Worm (Caenorhabditis elegans) whole organism, early embryonic: ENCODE measurements around the gene C50E3.5.

Experiments
- B0310.2 ChIP-seq: sonication (generic microtip); optimal IDR thresholded peaks from 2 replicates; lab custom pipeline; 2016; ENCODE audit warnings: mild to moderate bottlenecking, missing genetic modification characterization, missing compliant biosample characterization
- F13C5.2 ChIP-seq: sonication (generic microtip); optimal IDR thresholded peaks from 2 replicates; lab custom pipeline; 2017; ENCODE audit warnings: mild to moderate bottlenecking, missing genetic modification characterization, inconsistent platforms, missing compliant biosample characterization
- aly-1 ChIP-seq: sonication (generic microtip); optimal IDR thresholded peaks from 2 replicates; lab custom pipeline; 2016; ENCODE audit warnings: missing genetic modification characterization, missing compliant biosample characterization
- ama-1 ChIP-seq: fragments of 150-350 bp; optimal IDR thresholded peaks from 2 replicates; lab custom pipeline; 2014
- ceh-13 ChIP-seq: fragments of 200-800 bp; sonication (Bioruptor generic); optimal IDR thresholded peaks from 2 replicates; lab custom pipeline; 2018; ENCODE audit warnings: mild to moderate bottlenecking, missing genetic modification characterization, missing compliant biosample characterization
- ceh-36 ChIP-seq: sonication (generic microtip); optimal IDR thresholded peaks from 2 replicates; lab custom pipeline; 2016; ENCODE audit warnings: missing genetic modification characterization, inconsistent platforms, missing compliant biosample characterization
- ets-7 ChIP-seq: sonication (generic microtip); optimal IDR thresholded peaks from 2 replicates; lab custom pipeline; 2016; ENCODE audit warnings: missing genotype, missing genetic modification characterization, missing compliant biosample characterization
- flt-1 ChIP-seq: fragments of 200-800 bp; sonication (Bioruptor generic); IDR thresholded peaks from 2 replicates; pipeline ENCODE4 v1.3.6; 2022; ENCODE audit warnings: missing genetic modification characterization, missing compliant biosample characterization
- hmbx-1 ChIP-seq: sonication (generic microtip); optimal IDR thresholded peaks from 2 replicates; lab custom pipeline; 2016; ENCODE audit warnings: mild to moderate bottlenecking, missing genetic modification characterization, missing compliant biosample characterization
- hmg-4 ChIP-seq: fragments of 200-800 bp; sonication (Bioruptor generic); optimal IDR thresholded peaks from 2 replicates; lab custom pipeline; 2018; ENCODE audit warnings: mild to moderate bottlenecking, missing genetic modification characterization, missing compliant biosample characterization
- hnd-1 ChIP-seq: sonication (generic microtip); optimal IDR thresholded peaks from 2 replicates; lab custom pipeline; 2016; ENCODE audit warnings: missing genetic modification characterization, missing compliant biosample characterization
- pes-1 ChIP-seq: fragments of 200-800 bp; sonication (Bioruptor generic); IDR thresholded peaks from 2 replicates; pipeline ENCODE4 v1.3.6; 2022; ENCODE audit warnings: missing genetic modification reagents, missing genetic modification characterization, missing compliant biosample characterization
- scrt-1 ChIP-seq: fragments of 200-800 bp; sonication (Bioruptor generic); IDR thresholded peaks from 2 replicates; pipeline ENCODE4 v1.3.6; 2022; ENCODE audit warnings: missing genetic modification characterization, missing compliant biosample characterization
- sea-1 ChIP-seq: fragments of 200-800 bp; sonication (Bioruptor generic); conservative IDR thresholded peaks from 2 replicates; pipeline ENCODE4 v1.3.6; 2022; ENCODE audit warnings: missing genetic modification characterization, missing compliant biosample characterization
- tbx-11 ChIP-seq: fragments of 200-800 bp; sonication (Bioruptor generic); IDR thresholded peaks from 2 replicates; pipeline ENCODE4 v1.3.6; 2022; ENCODE audit warnings: missing genetic modification characterization, missing compliant biosample characterization
- tbx-37 ChIP-seq: fragments of 200-800 bp; sonication (Bioruptor generic); conservative IDR thresholded peaks from 2 replicates; pipeline ENCODE4 v1.3.6; 2022; ENCODE audit warnings: missing genetic modification reagents, missing genetic modification characterization, missing compliant biosample characterization
- tra-4 ChIP-seq: sonication (generic microtip); optimal IDR thresholded peaks from 2 replicates; lab custom pipeline; 2017; ENCODE audit warnings: missing genetic modification characterization, missing compliant biosample characterization

C50E3.5 gene

DNA sequence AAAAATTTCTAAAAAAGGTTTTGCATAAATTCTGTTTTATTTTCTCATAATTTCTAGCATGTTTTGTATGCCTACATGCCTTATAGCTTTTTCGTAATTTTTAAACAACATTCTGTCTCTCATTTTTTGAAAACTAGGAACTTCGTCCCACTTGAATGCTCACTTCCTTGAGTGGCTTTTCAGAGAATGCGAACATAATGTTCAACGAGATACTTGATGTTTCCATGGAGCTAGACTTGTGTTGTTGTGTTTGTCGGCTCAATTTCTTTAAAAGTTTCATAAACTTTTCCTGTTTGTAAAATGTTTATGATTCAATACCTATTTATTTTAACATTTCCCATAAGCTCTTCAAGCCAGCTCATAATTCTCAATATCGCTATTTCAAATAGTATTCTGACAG is 17.1 kb downstream of the C50E3.5 start, which contains the start of gene clec-213:
clec-213 (plus strand) TSS at position 301 of the 400 bp plus-strand sequence.
- no peak for TF ChIP-seq scrt-1 (GFP tag; lab: Robert Waterston, UW)
- TF ChIP-seq tbx-37 (GFP tag; lab: Robert Waterston, UW): no peak
- TF ChIP-seq ets-7: no peak
- no peak for TF ChIP-seq hmg-4 (GFP tag; lab: Kevin White, UChicago)
- no peak for TF ChIP-seq flt-1
- no peak for TF ChIP-seq hmbx-1
- TF ChIP-seq B0310.2 (tag; lab: Kevin White, UChicago): no peak

DNA sequence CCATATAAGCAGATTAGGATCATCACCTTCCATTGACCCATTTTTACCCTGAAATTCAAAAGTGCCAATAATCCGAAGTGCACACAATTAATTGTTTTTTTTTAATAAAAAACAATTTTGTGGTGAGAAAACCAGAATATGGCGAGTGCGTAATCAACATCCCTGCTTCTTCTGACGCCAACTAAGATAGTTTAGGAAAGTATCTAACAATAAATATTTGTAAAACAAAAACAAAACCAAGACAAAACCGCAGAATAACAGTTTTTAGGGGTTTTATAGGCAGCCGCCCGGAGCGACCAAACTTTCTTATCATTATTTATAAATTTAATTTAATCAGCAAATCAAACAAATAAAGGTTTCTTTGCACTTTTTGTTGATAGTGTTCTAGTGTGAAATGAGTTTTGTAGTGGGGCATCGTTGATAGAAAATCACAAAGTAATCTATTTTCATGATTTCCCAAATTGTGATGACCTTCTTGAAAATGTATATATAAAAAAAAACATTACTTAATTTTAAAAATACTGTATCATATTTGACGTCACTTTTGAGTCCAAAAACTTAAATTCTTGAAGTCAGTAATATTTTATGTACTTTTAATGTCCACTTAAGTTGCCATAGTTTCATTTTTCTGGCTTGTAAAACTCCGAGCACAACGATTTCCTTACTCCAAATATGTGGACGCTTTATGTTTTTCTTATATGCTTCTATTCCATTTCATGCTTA is 22.1 kb downstream of the C50E3.5 start, which contains the start of the genes folt-3 and clec-214:
folt-3 (minus strand) TSS at position 51 of the 723 bp plus-strand sequence.
clec-214 (plus strand) TSS at position 673 of the 723 bp plus-strand sequence.
- TF ChIP-seq tbx-11 (no peak), B0310.2 (tag; lab: Kevin White, UChicago) (no peak), ceh-36 (tag; lab: Kevin White, UChicago) (no peak), tra-4 (tag; lab: Kevin White, UChicago) (no peak), ets-7 (no peak), sea-1 (GFP tag; lab: Robert Waterston, UW) (no peak), hnd-1 (tag; lab: Kevin White, UChicago) (no peak), tbx-37 (GFP tag; lab: Robert Waterston, UW) (no peak), hmbx-1 (no peak), scrt-1 (GFP tag; lab: Robert Waterston, UW) (no peak), ceh-13 (GFP tag; lab: Kevin White, UChicago) (no peak), aly-1 (no peak), ama-1 (lab: Kevin White, UChicago) (no peak), F13C5.2 (tag; lab: Kevin White, UChicago) (no peak), flt-1 (no peak), hmg-4 (GFP tag; lab: Kevin White, UChicago) (no peak), pes-1 (GFP tag; lab: Robert Waterston, UW) (no peak)

DNA sequence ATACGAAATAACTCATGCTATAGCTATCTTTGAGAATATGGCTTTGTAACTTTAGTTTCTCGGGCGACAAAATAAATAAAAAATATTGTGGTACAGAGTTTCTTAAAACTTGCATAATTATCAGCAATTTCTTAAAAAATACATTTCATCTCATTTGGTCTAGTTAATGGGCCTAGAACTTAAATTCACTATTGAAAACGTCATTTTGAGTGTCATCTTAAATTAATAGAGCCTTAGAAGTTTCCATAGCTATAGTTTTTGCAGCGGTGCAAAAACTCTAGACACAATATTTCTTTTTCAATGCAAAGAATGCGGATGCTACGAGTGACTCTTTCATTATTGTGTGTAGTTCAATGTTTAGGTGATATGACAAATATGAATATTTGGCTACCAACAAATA is 24.2 kb downstream of the C50E3.5 start, which contains the start of gene clec-215:
clec-215 (plus strand) TSS at position 301 of the 400 bp plus-strand sequence.
- TF ChIP-seq B0310.2 (tag; lab: Kevin White, UChicago) (no peak), aly-1 (no peak), F13C5.2 (tag; lab: Kevin White, UChicago) (no peak), ama-1 (lab: Kevin White, UChicago) (no peak), tbx-11 (no peak), flt-1 (no peak), hnd-1 (tag; lab: Kevin White, UChicago) (no peak), sea-1 (GFP tag; lab: Robert Waterston, UW) (no peak), hmbx-1 (no peak), hmg-4 (GFP tag; lab: Kevin White, UChicago) (no peak)

DNA sequence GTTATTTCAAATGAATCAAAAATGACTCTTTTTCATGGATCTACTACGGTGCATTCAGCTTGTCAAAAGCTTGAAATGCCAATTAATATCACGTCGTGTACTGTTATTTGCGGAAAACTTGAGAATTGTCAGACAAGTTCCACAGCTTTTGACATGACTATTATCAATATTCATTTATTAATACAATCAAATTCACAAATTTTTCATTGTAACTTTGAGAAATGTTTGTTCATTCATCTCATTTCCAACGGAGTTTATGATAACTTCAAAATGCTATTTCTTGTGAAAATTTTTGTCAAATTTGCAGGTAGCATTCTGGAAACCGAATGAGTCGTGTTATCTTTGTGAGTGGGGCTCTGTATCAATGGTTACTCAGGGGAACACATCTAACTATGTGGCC is 30.3 kb downstream of the C50E3.5 start, which contains the start of gene C50E3.15:
C50E3.15 (plus strand) TSS at position 301 of the 400 bp plus-strand sequence.
- no peak for TF ChIP-seq hmg-4 (GFP tag; lab: Kevin White, UChicago)
- no peak for TF ChIP-seq sea-1 (GFP tag; lab: Robert Waterston, UW)
- TF ChIP-seq B0310.2 (tag; lab: Kevin White, UChicago): no peak
- TF ChIP-seq ceh-13 (GFP tag; lab: Kevin White, UChicago): no peak
- no peak for TF ChIP-seq flt-1
- TF ChIP-seq hnd-1 (tag; lab: Kevin White, UChicago): no peak
- TF ChIP-seq pes-1 (GFP tag; lab: Robert Waterston, UW): no peak
- TF ChIP-seq ceh-36 (tag; lab: Kevin White, UChicago): no peak
- TF ChIP-seq hmbx-1: no peak
- TF ChIP-seq tra-4 (tag; lab: Kevin White, UChicago): no peak
- TF ChIP-seq ama-1 (lab: Kevin White, UChicago): no peak
- TF ChIP-seq ets-7: no peak
- TF ChIP-seq F13C5.2 (tag; lab: Kevin White, UChicago): no peak
- no peak for TF ChIP-seq scrt-1 (GFP tag; lab: Robert Waterston, UW)
- no peak for TF ChIP-seq tbx-11

DNA sequence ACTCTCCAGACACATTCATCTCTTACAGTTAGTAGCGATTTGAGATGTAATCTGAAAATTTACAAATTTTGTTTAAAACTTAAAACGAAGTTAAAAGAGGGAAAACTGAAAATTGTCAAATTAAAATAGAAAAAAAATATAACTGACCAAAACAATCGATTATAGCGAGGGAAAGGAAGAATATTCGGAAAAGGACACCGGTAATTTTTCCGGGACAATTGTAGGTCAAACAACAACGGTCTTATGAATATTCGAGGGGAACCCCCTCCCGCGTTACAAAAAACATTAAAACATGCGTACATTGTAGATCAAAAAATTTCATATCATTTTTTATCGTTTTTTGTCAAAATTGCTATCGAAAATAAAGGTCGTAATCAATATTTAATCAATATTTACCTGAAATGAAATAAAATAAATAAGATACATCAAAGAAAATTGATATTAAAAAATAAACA is 34.2 kb downstream of the C50E3.5 start, which contains the start of gene C50E3.12:
C50E3.12 (minus strand) TSS at position 51 of the 455 bp plus-strand sequence.
- TF ChIP-seq ama-1 (lab: Kevin White, UChicago) (no peak), hmg-4 (GFP tag; lab: Kevin White, UChicago) (no peak), hnd-1 (tag; lab: Kevin White, UChicago) (no peak), aly-1 (no peak), hmbx-1 (no peak), ceh-36 (tag; lab: Kevin White, UChicago) (no peak), sea-1 (GFP tag; lab: Robert Waterston, UW) (no peak), pes-1 (GFP tag; lab: Robert Waterston, UW) (no peak), tbx-37 (GFP tag; lab: Robert Waterston, UW) (no peak), ets-7 (no peak), F13C5.2 (tag; lab: Kevin White, UChicago) (no peak), ceh-13 (GFP tag; lab: Kevin White, UChicago) (no peak), tbx-11 (no peak), tra-4 (tag; lab: Kevin White, UChicago) (no peak), flt-1 (no peak), B0310.2 (tag; lab: Kevin White, UChicago) (no peak)

DNA sequence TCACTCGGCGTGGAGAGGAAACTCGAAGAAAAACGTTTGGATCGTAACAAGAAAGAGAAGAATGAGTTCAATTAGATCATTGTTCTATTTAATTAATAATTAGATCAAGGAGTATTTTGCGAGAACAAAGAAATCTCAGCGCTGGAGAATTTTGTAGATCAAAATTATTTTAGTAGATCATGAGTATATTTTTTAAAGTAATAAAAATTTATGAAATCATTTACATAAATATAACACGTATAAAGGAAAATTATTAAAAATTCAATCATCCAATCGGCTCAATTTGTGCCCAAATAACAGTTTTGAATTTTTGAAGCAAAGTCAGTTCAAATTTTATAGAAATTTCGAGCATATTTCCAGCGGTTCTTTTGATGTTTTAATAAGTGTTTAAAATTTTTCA is 36.4 kb downstream of the C50E3.5 start, which contains the start of gene C50E3.13:
C50E3.13 (minus strand) TSS at position 101 of the 400 bp plus-strand sequence.
- no peak for TF ChIP-seq ets-7
- TF ChIP-seq pes-1 (GFP tag; lab: Robert Waterston, UW): no peak
- no peak for TF ChIP-seq tbx-37 (GFP tag; lab: Robert Waterston, UW)
- no peak for TF ChIP-seq hnd-1 (tag; lab: Kevin White, UChicago)
- TF ChIP-seq ama-1 (lab: Kevin White, UChicago): no peak
- TF ChIP-seq F13C5.2 (tag; lab: Kevin White, UChicago): no peak
- no peak for TF ChIP-seq tra-4 (tag; lab: Kevin White, UChicago)
- no peak for TF ChIP-seq B0310.2 (tag; lab: Kevin White, UChicago)
- no peak for TF ChIP-seq hmbx-1
- no peak for TF ChIP-seq tbx-11
